Worm (Caenorhabditis elegans) whole organism, L3 larva: ENCODE measurements around the gene C10B5.3.

Experiments used
- pqm-1 ChIP-seq: fragments of 150-350 bp; optimal IDR thresholded peaks from 2 replicates; lab custom pipeline; 2017; ENCODE audit warnings: missing biosample characterization, missing genetic modification characterization, inconsistent platforms
- zag-1 ChIP-seq: fragments of 150-350 bp; optimal IDR thresholded peaks from 2 replicates; lab custom pipeline; 2014; ENCODE audit warnings: missing biosample characterization, missing genetic modification characterization

ce11 chrV:8632788-8633187 is 44.8 kb upstream of the C10B5.3 start:
- no peak for TF ChIP-seq pqm-1
- TF ChIP-seq zag-1 (tag; lab: Kevin White, UChicago) = no peak
